Worm (Caenorhabditis elegans) whole organism, L4 larva: ENCODE measurements around the gene prx-3.

Source experiments
- T26A8.4 ChIP-seq: fragments of 200-800 bp; sonication (Bioruptor generic); IDR thresholded peaks from 2 replicates; pipeline ENCODE4 v1.3.6; 2022; ENCODE audit warnings: missing genetic modification characterization, missing compliant biosample characterization
- madf-5 ChIP-seq, 2 experiments: fragments of 200-800 bp; sonication (Bioruptor generic); IDR thresholded peaks; 2 replicates each; pipeline ENCODE4 v1.3.6; 2022; ENCODE audit warnings: missing compliant biosample characterization in 2 of 2, missing genetic modification characterization in 2 of 2

- TF ChIP-seq madf-5 (GFP tag; IDR thresholded peaks at IDR 0.05; lab: Robert Waterston, UW) (no peak), T26A8.4 (GFP tag; lab: Robert Waterston, UW) (no peak)
Measured at ce11 chrX:6118086-6118825, 5.5 kb upstream of the prx-3 start, which contains the start of gene C15H9.2.
